Worm (Caenorhabditis elegans): ENCODE measurements around the gene str-116.

ce11 chrV:11263025-11263424 lies 3.8 kb upstream of the str-116 start, which contains the start of gene F07B10.4:
- TF ChIP-seq ama-1 (optimal IDR thresholded peaks at IDR 0.05) (no peak), ama-1 (GFP tag; optimal IDR thresholded peaks at IDR 0.05) (no peak), K11D2.4 (GFP tag; IDR thresholded peaks at IDR 0.05) (no peak), madf-10 (tag; optimal IDR thresholded peaks at IDR 0.05) (no peak), unc-62 (GFP tag; optimal IDR thresholded peaks at IDR 0.05) (no peak), zfh-2 (GFP tag; conservative IDR thresholded peaks at IDR 0.05) (no peak), dpl-1 (GFP tag; optimal IDR thresholded peaks at IDR 0.05) (no peak), somi-1 (GFP tag; optimal IDR thresholded peaks at IDR 0.05) (no peak), C06A6.2 (GFP tag; conservative IDR thresholded peaks at IDR 0.05) (no peak), ceh-58 (GFP tag; IDR thresholded peaks at IDR 0.05) (no peak), snpc-4 (GFP tag; optimal IDR thresholded peaks at IDR 0.05) (no peak), snpc-4 (tag; optimal IDR thresholded peaks at IDR 0.05) (no peak)
